Worm (Caenorhabditis elegans) whole organism, mixed stage, embryonic: ENCODE measurements around the gene rha-2.

ENCODE experiments used
- bed-3 ChIP-seq: fragments of 200-800 bp; sonication (Bioruptor generic); optimal IDR thresholded peaks from 3 replicates; lab custom pipeline; 2018; ENCODE audit warnings: mild to moderate bottlenecking, missing genetic modification characterization, moderate library complexity, missing compliant biosample characterization
- blmp-1 ChIP-seq: fragments of 150-350 bp; optimal IDR thresholded peaks from 2 replicates; lab custom pipeline; 2014; ENCODE audit warnings: missing biosample characterization, missing genetic modification characterization
- elt-1 ChIP-seq: sonication (generic microtip); optimal IDR thresholded peaks from 2 replicates; lab custom pipeline; 2017; ENCODE audit warnings: missing genetic modification characterization, mild to moderate bottlenecking, missing compliant biosample characterization, antibody characterized with exemption, moderate library complexity, borderline replicate concordance; ENCODE audit not compliant: insufficient read depth
- lin-13 ChIP-seq: fragments of 150-350 bp; optimal IDR thresholded peaks from 2 replicates; lab custom pipeline; 2014; ENCODE audit warnings: missing biosample characterization, missing genetic modification characterization
- lsy-2 ChIP-seq: fragments of 150-350 bp; optimal IDR thresholded peaks from 2 replicates; lab custom pipeline; 2014; ENCODE audit warnings: missing biosample characterization, missing genetic modification characterization
- mep-1 ChIP-seq: fragments of 150-350 bp; optimal IDR thresholded peaks from 2 replicates; lab custom pipeline; 2017; ENCODE audit warnings: missing biosample characterization, missing genetic modification reagents, missing genetic modification characterization, inconsistent platforms
- nhr-237 ChIP-seq: fragments of 150-350 bp; optimal IDR thresholded peaks from 2 replicates; lab custom pipeline; 2014; ENCODE audit warnings: missing biosample characterization, missing genetic modification characterization
- snpc-4 ChIP-seq: fragments of 150-350 bp; optimal IDR thresholded peaks from 2 replicates; lab custom pipeline; 2014; ENCODE audit warnings: missing biosample characterization, missing genetic modification characterization
- tbx-8 ChIP-seq: fragments of 200-800 bp; sonication (Bioruptor generic); optimal IDR thresholded peaks from 2 replicates; lab custom pipeline; 2018; ENCODE audit warnings: mild to moderate bottlenecking, missing genetic modification characterization, moderate library complexity, missing compliant biosample characterization
- unc-39 ChIP-seq: fragments of 150-350 bp; optimal IDR thresholded peaks from 2 replicates; lab custom pipeline; 2014; ENCODE audit warnings: missing biosample characterization, missing genetic modification characterization
- zip-8 ChIP-seq: fragments of 150-350 bp; optimal IDR thresholded peaks from 2 replicates; lab custom pipeline; 2014; ENCODE audit warnings: missing biosample characterization, missing genetic modification characterization

DNA sequence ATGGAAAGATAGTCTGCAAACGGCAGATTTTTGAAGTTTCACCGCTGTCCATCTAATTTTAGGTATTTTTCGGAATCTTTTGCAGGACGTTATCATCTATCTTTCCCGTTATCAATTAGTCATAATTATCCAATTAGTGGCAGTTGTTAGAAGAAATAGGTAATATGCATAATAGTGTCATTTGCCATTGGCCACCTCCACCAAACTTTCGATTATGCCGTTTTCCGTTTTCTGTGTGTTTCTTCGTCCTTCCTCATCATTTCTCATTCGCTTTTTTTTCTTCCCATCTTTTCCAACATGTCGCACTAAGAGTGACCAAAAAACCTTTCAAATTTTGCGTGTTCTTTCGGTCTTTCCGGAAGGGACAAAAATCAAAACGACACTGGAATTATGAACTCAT lies 50.0 kb downstream of the rha-2 start:
- TF ChIP-seq zip-8 = no peak
- TF ChIP-seq blmp-1 = no peak
- no peak for TF ChIP-seq bed-3
- no peak for TF ChIP-seq nhr-237
- TF ChIP-seq mep-1 (tag; lab: Kevin White, UChicago) = no peak
- TF ChIP-seq lsy-2 (tag; lab: Kevin White, UChicago) = no peak
- TF ChIP-seq unc-39 (tag; lab: Kevin White, UChicago) = no peak
- no peak for TF ChIP-seq lin-13
- no peak for TF ChIP-seq snpc-4 (tag; lab: Kevin White, UChicago)
- no peak for TF ChIP-seq tbx-8 (GFP tag; lab: Kevin White, UChicago)
- TF ChIP-seq elt-1 (tag; lab: Kevin White, UChicago) = no peak
